Worm (Caenorhabditis elegans) whole organism, L1 larva: ENCODE measurements around the gene F21D5.3.

ENCODE experiments used
- ama-1 ChIP-seq: fragments of 150-350 bp; optimal IDR thresholded peaks from 2 replicates; lab custom pipeline; 2014
- blmp-1 ChIP-seq: fragments of 150-350 bp; optimal IDR thresholded peaks from 2 replicates; lab custom pipeline; 2014; ENCODE audit warnings: missing biosample characterization, missing genetic modification characterization
- fos-1 ChIP-seq: fragments of 150-350 bp; optimal IDR thresholded peaks from 2 replicates; lab custom pipeline; 2014; ENCODE audit warnings: missing biosample characterization, missing genetic modification characterization
- grh-1 ChIP-seq: fragments of 200-800 bp; sonication (Bioruptor generic); IDR thresholded peaks from 2 replicates; pipeline ENCODE4 v1.3.6; 2022; ENCODE audit warnings: missing genetic modification reagents, missing genetic modification characterization, missing compliant biosample characterization
- lin-15B ChIP-seq: fragments of 150-350 bp; sonication (generic microtip); optimal IDR thresholded peaks from 3 replicates; lab custom pipeline; 2014; ENCODE audit warnings: missing biosample characterization, missing genetic modification characterization
- rnt-1 ChIP-seq: sonication (generic microtip); optimal IDR thresholded peaks from 2 replicates; lab custom pipeline; 2016; ENCODE audit warnings: mild to moderate bottlenecking, missing genetic modification characterization, moderate library complexity, missing compliant biosample characterization
- swsn-7 ChIP-seq: sonication (generic microtip); optimal IDR thresholded peaks from 2 replicates; lab custom pipeline; 2016; ENCODE audit warnings: missing genetic modification characterization, missing compliant biosample characterization
- unc-30 ChIP-seq: sonication (generic microtip); optimal IDR thresholded peaks from 2 replicates; lab custom pipeline; 2017; ENCODE audit warnings: missing biosample characterization, missing genetic modification characterization
- zag-1 ChIP-seq: fragments of 150-350 bp; optimal IDR thresholded peaks from 2 replicates; lab custom pipeline; 2014; ENCODE audit warnings: missing biosample characterization, missing genetic modification characterization

- TF ChIP-seq swsn-7: no peak
- no peak for TF ChIP-seq unc-30 (tag; lab: Kevin White, UChicago)
- TF ChIP-seq blmp-1 (tag; lab: Kevin White, UChicago): no peak
- TF ChIP-seq fos-1: no peak
- no peak for TF ChIP-seq lin-15B (tag; lab: Kevin White, UChicago)
- no peak for TF ChIP-seq ama-1 (lab: Kevin White, UChicago)
- TF ChIP-seq rnt-1: no peak
- no peak for TF ChIP-seq zag-1 (tag; lab: Kevin White, UChicago)
- no peak for TF ChIP-seq grh-1 (GFP tag; lab: Robert Waterston, UW)
These were observed 22.6 kb upstream of the F21D5.3 start for ce11 chrIV:8708046-8708445.
